Worm (Caenorhabditis elegans) whole organism, dauer: ENCODE data around the gene lin-24.
"Not testable (repeated sequence)": the region's sequence is repeated elsewhere in the genome, so short reads cannot be mapped to it uniquely, and the experiment has no call there.

Experiments used
- unc-62 ChIP-seq: sonication (generic microtip); optimal IDR thresholded peaks from 2 replicates; lab custom pipeline; 2017; ENCODE audit warnings: missing biosample characterization, missing genetic modification reagents, missing genetic modification characterization

The lin-24 gene

DNA sequence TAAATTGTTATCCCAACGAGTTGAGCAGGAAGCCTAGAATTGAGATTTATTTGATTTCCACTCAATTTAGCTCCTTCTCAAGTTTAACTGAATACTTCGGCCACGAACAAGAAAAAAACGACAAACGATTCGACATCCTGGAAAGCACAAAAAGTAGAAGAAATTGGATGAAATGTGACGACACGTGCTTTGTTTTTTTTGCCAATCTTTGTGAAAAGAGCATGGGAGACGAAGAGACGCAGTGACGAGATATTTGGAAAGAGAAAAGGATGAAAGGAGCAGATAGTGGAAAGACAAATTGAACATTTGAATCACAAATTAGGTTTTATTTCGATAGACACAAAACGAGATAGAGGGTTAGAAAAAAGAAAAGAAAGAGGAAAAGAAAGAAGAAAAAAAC is 14.8 kb upstream of the lin-24 start:
- no peak for TF ChIP-seq unc-62 (GFP tag; lab: Kevin White, UChicago)

DNA sequence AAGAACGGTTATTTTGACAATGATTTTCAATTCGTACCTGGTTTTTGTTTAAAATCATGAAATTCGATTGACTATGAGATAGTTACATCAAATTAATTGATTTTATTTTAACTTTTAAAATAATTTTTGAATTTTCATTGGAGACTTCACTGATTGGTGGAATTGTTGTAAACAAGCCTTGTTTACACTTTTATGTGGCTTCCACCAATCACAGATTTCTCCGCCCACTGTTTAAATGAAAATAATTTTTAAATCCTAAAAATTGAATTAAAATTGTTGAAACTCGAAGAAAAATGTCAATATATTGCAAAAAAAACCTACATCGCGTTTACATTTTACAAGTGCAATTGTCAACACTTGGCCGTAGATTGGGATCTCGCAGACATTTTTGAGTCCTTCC is 8.8 kb upstream of the lin-24 start:
- no peak for TF ChIP-seq unc-62 (GFP tag; lab: Kevin White, UChicago)

DNA sequence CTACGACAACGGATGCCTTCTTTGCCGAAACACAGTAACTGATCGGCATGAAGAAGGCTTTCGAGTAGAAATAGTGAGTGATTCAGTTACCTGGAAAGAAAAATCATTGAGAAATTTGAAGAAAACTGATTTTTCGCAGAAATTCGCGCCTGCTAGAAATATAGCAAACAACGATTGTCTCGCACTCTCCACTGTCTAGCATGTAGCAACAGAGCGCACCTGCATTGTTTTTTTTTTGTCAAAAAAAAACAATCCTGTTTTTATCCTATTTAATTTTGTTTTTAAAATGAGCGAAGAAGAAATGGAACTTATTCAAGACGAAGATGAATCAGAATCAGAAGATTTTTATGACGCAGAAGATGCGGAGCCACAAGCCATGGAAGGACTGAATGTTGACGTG is 8.2 kb upstream of the lin-24 start, which contains the start of the genes ddb-1 and M18.6:
TSS of gene ddb-1 (minus strand) at position 90 of the 400 bp plus-strand sequence.
TSS of gene M18.6 (plus strand) at position 235 of the 400 bp plus-strand sequence.
- TF ChIP-seq unc-62 (GFP tag; lab: Kevin White, UChicago): no peak

DNA sequence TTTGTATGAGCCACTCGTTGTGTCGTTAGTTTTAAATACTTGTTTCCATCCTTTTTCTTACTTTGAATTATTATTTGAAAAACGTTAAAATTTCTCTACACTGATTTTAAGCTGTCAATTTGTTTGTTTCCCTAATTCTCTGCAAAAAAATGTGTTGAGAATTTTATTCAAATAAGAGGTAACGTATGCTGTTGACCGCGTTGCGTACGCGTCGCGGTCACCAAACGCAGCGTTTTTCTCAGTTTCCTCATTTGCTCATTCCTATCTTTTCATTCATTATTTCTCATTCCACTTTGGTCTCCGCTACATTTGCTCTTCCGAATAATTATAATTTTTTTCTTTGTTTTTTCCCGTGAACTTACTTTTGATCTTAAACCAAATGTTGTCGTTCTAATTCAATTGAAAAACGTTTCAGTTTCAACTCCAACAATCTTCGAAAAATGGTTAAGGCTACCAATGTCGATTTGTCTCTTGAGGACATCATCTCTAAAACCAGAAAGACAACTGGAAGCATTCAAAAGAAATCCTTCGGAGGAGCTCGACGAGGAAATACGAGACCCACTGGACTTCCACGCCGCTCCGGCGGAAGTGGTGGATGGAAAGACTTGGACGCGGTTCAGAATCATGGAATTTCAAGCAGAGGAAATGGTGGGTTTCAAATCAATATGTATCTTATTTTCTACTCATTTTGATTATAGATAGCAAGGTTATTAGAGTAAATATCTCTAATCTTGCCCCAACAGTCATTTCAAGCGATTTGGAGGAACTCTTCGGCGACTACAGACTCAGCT is 6.2 kb upstream of the lin-24 start, which contains the start of gene aly-3:
TSS of gene aly-3 (plus strand) at position 409 of the 791 bp plus-strand sequence.
- no peak for TF ChIP-seq unc-62 (GFP tag; lab: Kevin White, UChicago)

DNA sequence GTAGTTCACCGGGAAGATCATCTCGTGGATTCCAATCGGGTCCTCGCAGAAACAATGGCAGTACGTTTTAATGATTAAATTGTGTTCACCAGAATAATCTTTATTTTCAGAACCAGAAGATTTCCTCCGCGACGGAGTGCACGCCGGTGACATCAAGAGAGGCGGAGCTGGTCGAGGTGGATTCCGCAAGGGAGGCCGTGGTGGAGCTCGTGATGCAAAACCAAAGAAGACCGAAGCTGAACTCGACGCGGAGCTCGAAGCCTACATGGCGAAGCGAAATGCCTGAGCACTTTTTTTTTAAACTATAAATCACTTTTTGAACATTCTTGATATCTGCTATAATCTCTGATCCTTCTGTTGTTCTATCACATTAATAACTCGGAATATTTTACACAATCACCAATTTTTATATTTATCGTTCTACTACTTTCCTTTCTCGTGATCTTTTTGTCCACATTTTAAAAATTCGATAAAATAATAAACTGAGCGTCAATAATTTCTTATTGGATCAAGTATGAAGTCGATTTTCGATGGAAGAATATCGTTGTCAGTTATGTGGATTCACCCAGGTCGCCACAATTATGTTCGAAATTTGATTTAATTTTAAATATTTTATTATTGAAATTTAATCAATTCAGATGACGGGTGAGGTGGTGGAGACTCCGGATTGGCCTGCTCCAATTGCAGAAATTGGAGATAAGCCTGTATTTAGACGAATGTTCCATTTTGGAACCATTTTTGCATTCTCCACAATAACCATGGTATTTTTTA is 4.8 kb upstream of the lin-24 start, which contains the start of gene dhhc-6:
TSS of gene dhhc-6 (plus strand) at position 639 of the 771 bp plus-strand sequence.
- no peak for TF ChIP-seq unc-62 (GFP tag; lab: Kevin White, UChicago)

DNA sequence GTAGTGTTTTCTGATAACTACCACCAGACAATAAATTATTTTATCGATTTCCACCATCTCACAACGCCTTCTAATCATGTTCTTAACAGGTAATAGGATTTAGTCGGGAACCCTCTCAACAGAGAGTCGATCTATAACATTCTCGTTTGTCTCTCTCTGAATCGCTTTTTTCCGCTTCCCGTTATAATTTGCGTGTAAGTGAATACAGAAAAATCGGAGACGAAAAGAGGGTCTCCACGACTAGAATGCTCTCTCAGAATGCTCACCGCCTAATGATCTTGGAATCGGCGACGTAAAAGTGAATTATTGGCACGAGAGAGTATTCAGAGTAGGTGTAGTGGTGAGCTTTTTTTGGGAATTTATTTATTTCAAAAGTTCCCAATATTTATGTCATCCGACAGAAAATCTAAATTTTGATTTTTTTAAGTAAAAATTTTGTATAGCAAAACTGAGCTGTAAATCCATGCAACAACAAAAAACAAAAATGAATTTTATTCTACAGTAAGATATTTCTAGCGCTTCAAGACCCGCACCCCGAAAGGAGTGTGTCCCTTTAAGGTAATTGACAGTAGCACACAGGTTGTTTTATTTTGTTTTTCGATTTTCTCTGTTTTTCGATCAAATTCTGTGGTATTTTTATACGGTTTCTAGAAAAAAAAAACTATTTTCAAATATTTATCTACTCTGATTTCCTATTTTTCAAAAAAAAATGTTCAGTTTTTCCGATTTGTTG is 2.4 kb upstream of the lin-24 start:
- TF ChIP-seq unc-62 (GFP tag; lab: Kevin White, UChicago): no peak

DNA sequence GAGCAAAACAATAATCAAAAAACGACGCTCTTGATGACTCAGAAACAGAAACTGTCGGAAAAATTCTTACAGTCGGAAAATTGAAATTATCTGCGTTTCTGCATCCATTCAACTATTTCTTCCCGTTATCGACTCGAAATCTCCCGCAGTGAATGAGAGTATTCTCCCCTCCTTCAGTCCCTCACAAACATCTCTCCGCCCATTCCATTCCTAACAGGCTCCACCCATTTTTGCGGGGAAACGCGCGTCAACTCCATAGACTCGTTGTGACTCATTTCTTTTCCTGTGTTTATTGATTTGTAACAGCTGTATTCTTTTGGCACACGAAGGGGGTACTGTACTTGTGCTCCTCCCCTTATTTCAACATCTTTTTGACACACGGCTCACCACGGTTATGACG is 1.5 kb upstream of the lin-24 start:
- no peak for TF ChIP-seq unc-62 (GFP tag; lab: Kevin White, UChicago)

DNA sequence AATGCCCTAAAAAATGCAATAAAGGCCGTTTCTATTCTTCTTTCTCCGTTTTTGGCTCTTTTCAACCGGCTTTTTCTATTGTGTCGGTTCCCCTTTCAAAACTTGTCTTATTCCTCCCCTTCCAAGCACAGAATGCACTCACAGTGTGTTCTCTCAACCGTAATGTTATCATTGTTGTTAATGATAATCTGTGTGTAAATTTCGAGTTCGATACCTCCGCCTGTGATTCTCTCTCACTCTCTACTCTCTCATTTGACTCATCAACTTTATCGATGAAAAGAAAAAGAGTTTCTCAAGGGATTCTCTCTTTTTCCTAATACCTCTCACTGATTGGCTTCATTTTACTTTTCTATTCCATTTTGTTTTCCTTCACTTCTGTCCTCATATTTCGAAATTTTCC is 596 bp upstream of the lin-24 start:
- no peak for TF ChIP-seq unc-62 (GFP tag; lab: Kevin White, UChicago)

DNA sequence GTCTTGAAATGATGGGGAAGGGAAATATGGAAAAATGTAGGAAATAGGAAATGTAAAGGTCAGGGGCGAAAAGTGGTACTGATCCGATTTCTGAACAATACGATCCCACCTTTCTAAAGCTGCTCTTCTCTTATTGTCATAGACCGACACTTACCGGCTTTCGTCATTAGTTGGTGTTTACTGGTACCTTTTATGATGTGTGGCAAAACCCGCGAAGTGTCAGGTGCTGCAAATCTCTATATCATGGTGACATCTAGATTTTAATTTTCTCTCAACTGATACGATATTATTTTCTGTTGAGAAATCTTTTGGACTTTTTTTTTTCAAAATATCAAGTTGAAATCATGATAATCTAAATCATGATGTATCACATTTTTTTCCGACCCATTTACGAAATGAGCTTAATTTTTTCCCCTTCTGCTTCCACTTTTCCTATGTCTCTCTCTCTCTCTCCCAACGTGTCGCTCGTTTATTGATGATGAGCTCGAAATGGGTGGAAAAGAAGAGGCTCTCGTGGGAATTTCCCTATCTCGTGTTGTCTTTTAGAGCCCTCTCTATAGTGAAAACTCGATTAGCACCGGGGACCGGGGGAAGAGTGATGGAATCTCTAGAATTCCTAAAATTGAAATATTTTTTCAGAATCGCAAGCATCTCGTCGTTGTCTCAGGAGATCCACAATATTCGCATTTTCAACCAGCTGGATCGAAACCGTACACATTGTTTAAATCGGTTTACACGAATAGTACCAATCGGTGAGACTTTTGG is 2.2 kb downstream of the lin-24 start:
- TF ChIP-seq unc-62 (GFP tag; lab: Kevin White, UChicago): no peak

DNA sequence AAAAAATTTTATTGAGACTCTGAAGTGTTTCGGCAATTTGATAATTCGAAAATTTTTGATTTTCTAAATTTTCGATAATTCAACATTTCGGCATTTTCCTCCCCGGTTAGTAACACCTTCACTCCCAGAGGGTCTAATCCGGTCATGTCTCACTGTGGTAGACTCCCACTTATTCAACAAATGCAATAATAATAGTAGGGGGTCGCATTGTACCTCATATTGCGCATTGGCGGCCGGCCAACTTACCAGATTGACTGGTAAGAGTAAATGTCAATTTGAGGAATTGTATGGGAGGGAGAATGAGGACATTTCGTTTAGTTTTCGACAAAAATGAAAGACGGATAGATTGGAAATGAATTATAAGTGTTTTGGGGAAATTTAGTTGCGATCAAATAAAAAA is 4.5 kb downstream of the lin-24 start:
- no peak for TF ChIP-seq unc-62 (GFP tag; lab: Kevin White, UChicago)

DNA sequence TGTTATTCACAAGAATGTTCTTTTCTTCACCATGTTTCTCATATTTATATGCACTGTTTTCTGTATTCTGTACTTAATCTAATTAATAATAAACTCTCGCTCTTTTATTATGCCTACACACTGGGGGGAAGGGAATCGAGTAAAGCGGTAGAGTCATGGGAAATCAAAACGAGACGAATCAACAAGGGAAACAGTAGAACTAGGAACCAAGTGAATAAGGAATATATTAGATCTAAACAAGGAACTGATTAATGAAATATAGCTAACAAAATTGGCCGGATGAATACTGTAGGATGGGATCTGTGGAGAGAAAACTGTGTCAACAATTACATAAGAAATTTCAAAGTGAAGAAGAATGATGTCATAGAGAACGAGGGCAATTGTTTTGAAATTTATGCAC is 5.7 kb downstream of the lin-24 start:
- TF ChIP-seq unc-62 (GFP tag; lab: Kevin White, UChicago): no peak

DNA sequence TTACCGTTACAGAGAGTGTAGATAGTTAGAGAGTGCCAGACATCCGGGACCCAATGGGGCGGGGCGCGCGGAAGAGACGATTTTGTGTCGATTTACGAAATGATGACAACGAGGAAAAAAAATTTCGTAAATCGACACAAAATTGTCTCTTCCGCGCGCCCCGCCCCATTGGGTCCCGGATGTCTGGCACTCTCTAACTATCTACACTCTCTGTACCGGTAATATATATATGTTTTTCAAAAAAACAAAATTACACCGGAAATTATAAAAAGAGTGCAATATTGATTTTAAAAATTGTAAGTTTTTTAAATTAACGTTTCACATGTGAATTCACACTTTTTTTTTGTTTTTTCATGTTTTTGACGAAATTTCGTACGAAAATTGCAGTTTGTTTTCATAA is 8.8 kb downstream of the lin-24 start, which contains the start of gene B0001.4:
TSS of gene B0001.4 (minus strand) at position 101 of the 400 bp plus-strand sequence.
- TF ChIP-seq unc-62 (GFP tag; lab: Kevin White, UChicago): not testable (repeated sequence)

DNA sequence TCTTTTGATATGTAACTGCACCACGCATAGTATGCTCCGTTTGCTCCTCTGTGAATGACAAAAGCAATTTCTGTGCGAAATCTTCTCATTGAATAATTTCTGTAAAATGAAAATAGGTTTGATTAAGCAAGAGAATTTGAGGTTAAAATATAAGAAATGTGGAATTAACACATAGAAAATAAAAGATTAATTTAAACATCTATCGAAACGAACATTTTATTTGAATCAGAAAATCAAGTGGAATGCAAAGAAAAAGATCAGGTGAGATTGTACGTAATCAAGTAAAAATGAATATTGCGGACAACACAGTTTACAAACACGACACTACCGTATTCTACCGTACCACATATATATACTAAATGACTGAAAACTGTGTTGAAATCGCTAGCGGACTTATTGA is 11.7 kb downstream of the lin-24 start, which contains the start of gene B0001.8:
TSS of gene B0001.8 (minus strand) at position 101 of the 400 bp plus-strand sequence.
- no peak for TF ChIP-seq unc-62 (GFP tag; lab: Kevin White, UChicago)

DNA sequence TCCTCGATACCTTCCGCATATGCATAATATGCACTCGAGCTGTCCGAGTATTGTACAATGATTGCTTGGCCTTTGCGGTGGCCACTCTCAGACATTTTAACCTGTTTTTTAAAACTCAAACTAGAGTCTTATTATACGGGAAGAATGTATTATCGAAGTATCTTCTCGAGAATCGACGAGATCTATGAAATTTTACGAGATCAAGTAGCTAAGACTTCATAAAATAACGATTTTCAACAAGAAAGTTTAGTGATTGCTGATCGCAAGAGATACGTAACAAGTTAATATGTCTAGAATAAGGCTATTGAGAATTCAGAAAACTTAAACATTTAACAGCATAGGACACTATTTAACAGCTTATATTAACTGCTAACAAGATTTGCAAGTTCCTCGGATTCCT is 13.9 kb downstream of the lin-24 start, which contains the start of gene B0001.5:
TSS of gene B0001.5 (minus strand) at position 101 of the 400 bp plus-strand sequence.
- TF ChIP-seq unc-62 (GFP tag; lab: Kevin White, UChicago): no peak

DNA sequence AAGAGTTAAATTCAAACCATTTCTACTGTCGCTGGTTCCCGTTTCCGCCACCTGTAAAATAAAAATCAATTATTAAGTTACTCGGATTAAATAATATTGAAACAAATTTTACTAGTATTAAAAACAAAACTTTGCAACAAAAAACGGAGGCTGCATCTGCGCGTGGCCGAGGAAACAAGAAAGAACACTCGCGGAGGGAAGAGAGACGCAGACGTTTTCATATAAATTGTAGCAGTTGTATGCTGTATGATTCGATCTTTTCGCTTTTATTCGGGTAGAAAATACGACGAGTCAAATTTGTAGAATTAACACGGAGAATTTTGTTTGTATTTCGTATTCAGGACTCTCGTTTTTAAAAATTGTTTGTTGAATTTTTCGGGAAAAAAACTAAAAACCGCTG is 16.4 kb downstream of the lin-24 start, which contains the start of gene B0001.3:
TSS of gene B0001.3 (minus strand) at position 55 of the 400 bp plus-strand sequence.
- no peak for TF ChIP-seq unc-62 (GFP tag; lab: Kevin White, UChicago)
